Fruit fly (Drosophila melanogaster): Measurements from ENCODE around the gene CG5815.

- TF ChIP-seq CG8478 (optimal IDR thresholded peaks at IDR 0.05) (no peak), CTCF (optimal IDR thresholded peaks at IDR 0.05) (no peak)
Measured at dm6 chr3R:27092843-27093242, 19.5 kb upstream of the CG5815 start, which contains the start of gene CG14258.

All from S2 (cell line).